Fruit fly (Drosophila melanogaster) whole organism, adult: Measurements from ENCODE around the gene CG42324.

Experiments
- CG11617 ChIP-seq: fragments of 200-800 bp; sonication (Bioruptor generic); optimal IDR thresholded peaks from 2 replicates; lab custom pipeline; 2017; ENCODE audit warnings: mild to moderate bottlenecking, missing biosample characterization, missing genetic modification reagents, missing genetic modification characterization
- CG12768 ChIP-seq: fragments of 200-800 bp; sonication (Bioruptor generic); optimal IDR thresholded peaks from 2 replicates; lab custom pipeline; 2017; ENCODE audit warnings: missing biosample characterization, missing genetic modification characterization, mild to moderate bottlenecking, moderate library complexity, missing genetic modification reagents
- CG14711 ChIP-seq: fragments of 200-800 bp; sonication (Bioruptor generic); optimal IDR thresholded peaks from 2 replicates; lab custom pipeline; 2018; ENCODE audit warnings: missing biosample characterization, mild to moderate bottlenecking, missing genetic modification characterization, moderate library complexity
- CG1620 ChIP-seq: fragments of 200-800 bp; sonication (Bioruptor generic); optimal IDR thresholded peaks from 2 replicates; lab custom pipeline; 2016; ENCODE audit warnings: missing biosample characterization, missing genetic modification characterization
- CG33017 ChIP-seq: fragments of 200-800 bp; sonication (Bioruptor generic); optimal IDR thresholded peaks from 2 replicates; lab custom pipeline; 2018; ENCODE audit warnings: missing biosample characterization, mild to moderate bottlenecking, missing genetic modification characterization, moderate library complexity
- CG5204 ChIP-seq: fragments of 200-800 bp; sonication (Bioruptor generic); optimal IDR thresholded peaks from 2 replicates; lab custom pipeline; 2016; ENCODE audit warnings: missing biosample characterization, missing genetic modification characterization
- CG7045 ChIP-seq: fragments of 200-800 bp; sonication (Bioruptor generic); optimal IDR thresholded peaks from 2 replicates; lab custom pipeline; 2017; ENCODE audit warnings: missing biosample characterization, mild to moderate bottlenecking, missing genetic modification characterization
- CG7101 ChIP-seq: fragments of 200-800 bp; sonication (Bioruptor generic); optimal IDR thresholded peaks from 2 replicates; lab custom pipeline; 2018; ENCODE audit warnings: missing biosample characterization, mild to moderate bottlenecking, missing genetic modification characterization, moderate library complexity
- Clk ChIP-seq: fragments of 200-800 bp; sonication (Bioruptor generic); optimal IDR thresholded peaks from 2 replicates; lab custom pipeline; 2017; ENCODE audit warnings: missing biosample characterization, missing genetic modification characterization
- Crg-1 ChIP-seq: fragments of 200-800 bp; sonication (Bioruptor generic); optimal IDR thresholded peaks from 2 replicates; lab custom pipeline; 2016; ENCODE audit warnings: missing biosample characterization, missing genetic modification characterization
- Hr96 ChIP-seq: fragments of 200-800 bp; sonication (Bioruptor generic); optimal IDR thresholded peaks from 2 replicates; lab custom pipeline; 2016; ENCODE audit warnings: missing biosample characterization, missing genetic modification characterization
- Mnt ChIP-seq: fragments of 200-800 bp; sonication (Bioruptor generic); optimal IDR thresholded peaks from 2 replicates; lab custom pipeline; 2016; ENCODE audit warnings: missing biosample characterization, mild to moderate bottlenecking, missing genetic modification characterization
- bab1 ChIP-seq: fragments of 200-800 bp; sonication (Bioruptor generic); optimal IDR thresholded peaks from 3 replicates; lab custom pipeline; 2019; ENCODE audit warnings: missing biosample characterization, mild to moderate bottlenecking, missing genetic modification characterization, moderate library complexity
- cic ChIP-seq: fragments of 200-800 bp; sonication (Bioruptor generic); optimal IDR thresholded peaks from 2 replicates; lab custom pipeline; 2017; ENCODE audit warnings: missing biosample characterization, mild to moderate bottlenecking, missing genetic modification characterization, moderate library complexity
- cnc ChIP-seq, 2 experiments: fragments of >200 bp; optimal IDR thresholded peaks; 2 replicates each; lab custom pipeline; 2017
- kay ChIP-seq: fragments of 200-800 bp; sonication (Bioruptor generic); peaks from one replicate; lab custom pipeline; 2016; ENCODE audit warnings: missing biosample characterization, missing genetic modification characterization, borderline replicate concordance
- ovo ChIP-seq: fragments of 200-800 bp; sonication (Bioruptor generic); optimal IDR thresholded peaks from 2 replicates; lab custom pipeline; 2016; ENCODE audit warnings: missing biosample characterization, missing genetic modification characterization
- pad ChIP-seq: fragments of 200-800 bp; sonication (Bioruptor generic); optimal IDR thresholded peaks from 3 replicates; lab custom pipeline; 2017; ENCODE audit warnings: missing biosample characterization, missing genetic modification characterization, mild to moderate bottlenecking, moderate library complexity, missing genetic modification reagents
- tj ChIP-seq: fragments of 200-800 bp; sonication (Bioruptor generic); optimal IDR thresholded peaks from 3 replicates; lab custom pipeline; 2017; ENCODE audit warnings: missing biosample characterization, mild to moderate bottlenecking, missing genetic modification characterization, moderate library complexity
- toe ChIP-seq: fragments of 200-800 bp; sonication (Bioruptor generic); optimal IDR thresholded peaks from 2 replicates; lab custom pipeline; 2016; ENCODE audit warnings: missing biosample characterization, missing genetic modification characterization

Gene CG42324

dm6 chr3L:3472786-3473185 is 539 bp downstream of the CG42324 start:
- TF ChIP-seq cnc (optimal IDR thresholded peaks at IDR 0.05; lab: Kevin White, UChicago) (no peak), Crg-1 (GFP tag; lab: Kevin White, UChicago) (no peak), tj (GFP tag; lab: Kevin White, UChicago) (peak; percentile 0), CG33017 (tag; lab: Kevin White, UChicago) (peak; percentile 79), Clk (GFP tag; lab: Kevin White, UChicago) (peak; percentile 58), kay (no peak), CG7101 (tag; lab: Kevin White, UChicago) (peak; percentile 52), Mnt (no peak), Hr96 (GFP tag; lab: Kevin White, UChicago) (peak; percentile 42), bab1 (GFP tag; lab: Kevin White, UChicago) (no peak), pad (GFP tag; lab: Kevin White, UChicago) (peak; percentile 6), CG5204 (GFP tag; lab: Kevin White, UChicago) (peak; percentile 81), cic (GFP tag; lab: Kevin White, UChicago) (no peak), toe (peak; percentile 67), CG1620 (GFP tag; lab: Kevin White, UChicago) (no peak), CG11617 (peak; percentile 17), ovo (GFP tag; lab: Kevin White, UChicago) (no peak), CG14711 (tag; lab: Kevin White, UChicago) (peak; percentile 50), CG12768 (peak; percentile 73), CG7045 (peak; percentile 86)

dm6 chr3L:3479551-3479950 is 7.3 kb downstream of the CG42324 start:
- TF ChIP-seq cnc (optimal IDR thresholded peaks at IDR 0.05; lab: Kevin White, UChicago) (no peak), kay (no peak), CG7101 (tag; lab: Kevin White, UChicago) (no peak), CG33017 (tag; lab: Kevin White, UChicago) (no peak), bab1 (GFP tag; lab: Kevin White, UChicago) (no peak), CG12768 (no peak), CG11617 (no peak), toe (no peak), CG5204 (GFP tag; lab: Kevin White, UChicago) (no peak), Clk (GFP tag; lab: Kevin White, UChicago) (no peak), Crg-1 (GFP tag; lab: Kevin White, UChicago) (no peak), CG7045 (no peak)

- TF ChIP-seq kay: no peak
- no peak for TF ChIP-seq CG12768
- TF ChIP-seq Hr96 (GFP tag; lab: Kevin White, UChicago): no peak
- TF ChIP-seq CG1620 (GFP tag; lab: Kevin White, UChicago): no peak
- TF ChIP-seq toe: no peak
- TF ChIP-seq tj (GFP tag; lab: Kevin White, UChicago): no peak
- no peak for TF ChIP-seq pad (GFP tag; lab: Kevin White, UChicago)
Observed at dm6 chr3L:3484553-3484952, 12.3 kb downstream of the CG42324 start, which contains the start of gene CG43074. TSS of gene CG43074 (minus strand) at chr3L:3484653.

- TF ChIP-seq cic (GFP tag; lab: Kevin White, UChicago) (no peak), Crg-1 (GFP tag; lab: Kevin White, UChicago) (no peak), CG12768 (no peak), kay (peak; percentile 58), CG14711 (tag; lab: Kevin White, UChicago) (peak; percentile 50), toe (no peak), CG1620 (GFP tag; lab: Kevin White, UChicago) (no peak), CG7045 (peak; percentile 1), Clk (GFP tag; lab: Kevin White, UChicago) (no peak), CG7101 (tag; lab: Kevin White, UChicago) (peak; percentile 50), Mnt (no peak), bab1 (GFP tag; lab: Kevin White, UChicago) (no peak), pad (GFP tag; lab: Kevin White, UChicago) (no peak), ovo (GFP tag; lab: Kevin White, UChicago) (no peak), tj (GFP tag; lab: Kevin White, UChicago) (peak; percentile 20), CG11617 (peak; percentile 14), cnc (optimal IDR thresholded peaks at IDR 0.05; lab: Kevin White, UChicago) (peak; percentile 68 to 76), Hr96 (GFP tag; lab: Kevin White, UChicago) (peak; percentile 18), CG33017 (tag; lab: Kevin White, UChicago) (peak; percentile 0), CG5204 (GFP tag; lab: Kevin White, UChicago) (no peak)
Observed at dm6 chr3L:3485088-3485710, 13.0 kb downstream of the CG42324 start.

- TF ChIP-seq toe (no peak), pad (GFP tag; lab: Kevin White, UChicago) (no peak), Mnt (no peak), bab1 (GFP tag; lab: Kevin White, UChicago) (no peak), CG7045 (no peak), Crg-1 (GFP tag; lab: Kevin White, UChicago) (no peak), kay (no peak), cic (GFP tag; lab: Kevin White, UChicago) (no peak), Clk (GFP tag; lab: Kevin White, UChicago) (no peak), tj (GFP tag; lab: Kevin White, UChicago) (no peak)
Observed at dm6 chr3L:3492116-3492747, 20.0 kb downstream of the CG42324 start.

dm6 chr3L:3496593-3496992 is 24.3 kb downstream of the CG42324 start:
- no peak for TF ChIP-seq CG11617
- TF ChIP-seq bab1 (GFP tag; lab: Kevin White, UChicago): no peak
- no peak for TF ChIP-seq Hr96 (GFP tag; lab: Kevin White, UChicago)
- no peak for TF ChIP-seq cic (GFP tag; lab: Kevin White, UChicago)
- TF ChIP-seq toe: no peak
- TF ChIP-seq Mnt: no peak
